Fruit fly (Drosophila melanogaster) whole organism, prepupa: Measurements from ENCODE around the gene CG18476.

Experiments used
- CG11294 ChIP-seq: fragments of 200-800 bp; sonication (Bioruptor generic); IDR thresholded peaks from 2 replicates; pipeline ENCODE4 v1.3.6; 2022; ENCODE audit warnings: missing biosample characterization, missing genetic modification characterization
- CG31627 ChIP-seq: fragments of 200-800 bp; sonication (Bioruptor generic); optimal IDR thresholded peaks from 3 replicates; lab custom pipeline; 2016; ENCODE audit warnings: missing biosample characterization, missing genetic modification characterization
- CG6854 ChIP-seq: fragments of 200-800 bp; sonication (Bioruptor generic); optimal IDR thresholded peaks from 2 replicates; lab custom pipeline; 2017; ENCODE audit warnings: missing biosample characterization, mild to moderate bottlenecking, missing genetic modification characterization

- TF ChIP-seq CG6854, result no peak
- no peak for TF ChIP-seq CG11294 (GFP tag; lab: Robert Waterston, UW)
- TF ChIP-seq CG31627 (GFP tag; lab: Kevin White, UChicago), result no peak
Measured at dm6 chr3R:11625544-11625943, 52.4 kb downstream of the CG18476 start, which contains the start of gene Zaf1.
